Fruit fly (Drosophila melanogaster): Measurements from ENCODE around the gene CG17712.
A peak's percentile ranks its signal among the peaks of the same experiment; 100 is the strongest.

The CG17712 gene

dm6 chr2L:1727826-1728619 lies 23.9 kb downstream of the CG17712 start:
- TF ChIP-seq Mnt (GFP tag; optimal IDR thresholded peaks at IDR 0.05) (peak; percentile 97), Clk (GFP tag; optimal IDR thresholded peaks at IDR 0.05) (peak; percentile 98), bab1 (GFP tag; optimal IDR thresholded peaks at IDR 0.05) (peak; percentile 99), Hr96 (GFP tag; optimal IDR thresholded peaks at IDR 0.05) (peak; percentile 96), CG7045 (GFP tag; optimal IDR thresholded peaks at IDR 0.05) (peak; percentile 99), CG33017 (tag; optimal IDR thresholded peaks at IDR 0.05) (peak; percentile 99), tj (GFP tag; optimal IDR thresholded peaks at IDR 0.05) (peak; percentile 95), CG12768 (GFP tag; optimal IDR thresholded peaks at IDR 0.05) (peak; percentile 99), cic (GFP tag; optimal IDR thresholded peaks at IDR 0.05) (peak; percentile 97), Crg-1 (GFP tag; optimal IDR thresholded peaks at IDR 0.05) (peak; percentile 98), kay (GFP tag; ENCODE audit: borderline replicate concordance) (peak; percentile 99), CG7101 (tag; optimal IDR thresholded peaks at IDR 0.05) (peak; percentile 99), ovo (GFP tag; optimal IDR thresholded peaks at IDR 0.05) (peak; percentile 99), CG14711 (tag; optimal IDR thresholded peaks at IDR 0.05) (peak; percentile 90), CG11617 (GFP tag; optimal IDR thresholded peaks at IDR 0.05) (peak; percentile 100), CG5204 (GFP tag; optimal IDR thresholded peaks at IDR 0.05) (peak; percentile 99), toe (GFP tag; optimal IDR thresholded peaks at IDR 0.05) (peak; percentile 98), CG1620 (GFP tag; optimal IDR thresholded peaks at IDR 0.05) (peak; percentile 94), cnc (optimal IDR thresholded peaks at IDR 0.05) (no peak), pad (GFP tag; optimal IDR thresholded peaks at IDR 0.05) (peak; percentile 45)

dm6 chr2L:1727162-1727825 lies 24.6 kb downstream of the CG17712 start:
- TF ChIP-seq pad (GFP tag; optimal IDR thresholded peaks at IDR 0.05) (peak; percentile 94), kay (GFP tag; ENCODE audit: borderline replicate concordance) (no peak)

- peak; percentile 93 for TF ChIP-seq kay (GFP tag; ENCODE audit: borderline replicate concordance)
- no peak for TF ChIP-seq CG7101 (tag; optimal IDR thresholded peaks at IDR 0.05)
Observed at dm6 chr2L:1724592-1724940, 27.4 kb downstream of the CG17712 start.

- TF ChIP-seq CG7101 (tag; optimal IDR thresholded peaks at IDR 0.05) (peak; percentile 93), bab1 (GFP tag; optimal IDR thresholded peaks at IDR 0.05) (peak; percentile 60), Crg-1 (GFP tag; optimal IDR thresholded peaks at IDR 0.05) (peak; percentile 2), cic (GFP tag; optimal IDR thresholded peaks at IDR 0.05) (peak; percentile 76), pad (GFP tag; optimal IDR thresholded peaks at IDR 0.05) (peak; percentile 42), CG5204 (GFP tag; optimal IDR thresholded peaks at IDR 0.05) (no peak), cnc (optimal IDR thresholded peaks at IDR 0.05) (no peak), Clk (GFP tag; optimal IDR thresholded peaks at IDR 0.05) (no peak), CG33017 (tag; optimal IDR thresholded peaks at IDR 0.05) (peak; percentile 29), ovo (GFP tag; optimal IDR thresholded peaks at IDR 0.05) (no peak), CG11617 (GFP tag; optimal IDR thresholded peaks at IDR 0.05) (peak; percentile 46), CG14711 (tag; optimal IDR thresholded peaks at IDR 0.05) (no peak), Hr96 (GFP tag; optimal IDR thresholded peaks at IDR 0.05) (no peak), CG12768 (GFP tag; optimal IDR thresholded peaks at IDR 0.05) (peak; percentile 24), toe (GFP tag; optimal IDR thresholded peaks at IDR 0.05) (no peak), tj (GFP tag; optimal IDR thresholded peaks at IDR 0.05) (no peak), CG1620 (GFP tag; optimal IDR thresholded peaks at IDR 0.05) (peak; percentile 45), Mnt (GFP tag; optimal IDR thresholded peaks at IDR 0.05) (peak; percentile 60), CG7045 (GFP tag; optimal IDR thresholded peaks at IDR 0.05) (no peak), kay (GFP tag; ENCODE audit: borderline replicate concordance) (no peak)
Observed at dm6 chr2L:1723937-1724591, 27.9 kb downstream of the CG17712 start, which contains the start of gene Rim2. TSS of gene Rim2 (minus strand) at chr2L:1724388.

dm6 chr2L:1723135-1723936 lies 28.6 kb downstream of the CG17712 start:
- TF ChIP-seq cic (GFP tag; optimal IDR thresholded peaks at IDR 0.05), result no peak
- peak; percentile 22 for TF ChIP-seq Hr96 (GFP tag; optimal IDR thresholded peaks at IDR 0.05)
- peak; percentile 18 for TF ChIP-seq CG7045 (GFP tag; optimal IDR thresholded peaks at IDR 0.05)
- TF ChIP-seq pad (GFP tag; optimal IDR thresholded peaks at IDR 0.05), result no peak
- no peak for TF ChIP-seq CG11617 (GFP tag; optimal IDR thresholded peaks at IDR 0.05)
- no peak for TF ChIP-seq CG12768 (GFP tag; optimal IDR thresholded peaks at IDR 0.05)
- TF ChIP-seq tj (GFP tag; optimal IDR thresholded peaks at IDR 0.05), result no peak
- TF ChIP-seq CG7101 (tag; optimal IDR thresholded peaks at IDR 0.05), result no peak
- peak; percentile 20 for TF ChIP-seq CG33017 (tag; optimal IDR thresholded peaks at IDR 0.05)
- no peak for TF ChIP-seq Crg-1 (GFP tag; optimal IDR thresholded peaks at IDR 0.05)
- TF ChIP-seq cnc (optimal IDR thresholded peaks at IDR 0.05), result no peak
- no peak for TF ChIP-seq CG14711 (tag; optimal IDR thresholded peaks at IDR 0.05)

Measured in whole organism, adult.